Fruit fly (Drosophila melanogaster) Kc167 (cell line): Measurements from ENCODE around the gene CarT.

Experiments
- Myc ChIP-seq: fragments of >200 bp; optimal IDR thresholded peaks from 2 replicates; lab custom pipeline; 2017; ENCODE audit warnings: missing external identifiers
- Sin3A ChIP-seq: fragments of >200 bp; optimal IDR thresholded peaks from 2 replicates; lab custom pipeline; 2018; ENCODE audit warnings: missing external identifiers
- h ChIP-seq: fragments of >200 bp; optimal IDR thresholded peaks from 3 replicates; lab custom pipeline; 2018; ENCODE audit warnings: missing external identifiers
- insv ChIP-seq: fragments of >200 bp; optimal IDR thresholded peaks from 3 replicates; lab custom pipeline; 2018; ENCODE audit warnings: missing external identifiers
- psq ChIP-seq: fragments of >200 bp; optimal IDR thresholded peaks from 2 replicates; lab custom pipeline; 2017; ENCODE audit warnings: missing external identifiers
- ttk ChIP-seq: sonication (Bioruptor generic); optimal IDR thresholded peaks from 2 replicates; lab custom pipeline; 2017; ENCODE audit warnings: missing external identifiers

The CarT gene

dm6 chr2L:20716077-20716476 is 14.0 kb downstream of the CarT start:
- TF ChIP-seq psq (lab: Kevin White, UChicago) (no peak), insv (lab: Kevin White, UChicago) (no peak), ttk (lab: Kevin White, UChicago) (no peak), Myc (lab: Kevin White, UChicago) (no peak), Sin3A (lab: Kevin White, UChicago) (no peak), h (lab: Kevin White, UChicago) (no peak)

- TF ChIP-seq Sin3A (lab: Kevin White, UChicago) (no peak), ttk (lab: Kevin White, UChicago) (no peak), insv (lab: Kevin White, UChicago) (no peak), psq (lab: Kevin White, UChicago) (no peak), Myc (lab: Kevin White, UChicago) (no peak), h (lab: Kevin White, UChicago) (no peak)
Measured at dm6 chr2L:20714468-20715404, 15.3 kb downstream of the CarT start, which contains the start of gene Hr38. Gene Hr38 (minus strand): TSS chr2L:20714588.

- TF ChIP-seq ttk (lab: Kevin White, UChicago) (no peak), Myc (lab: Kevin White, UChicago) (no peak), psq (lab: Kevin White, UChicago) (no peak), h (lab: Kevin White, UChicago) (no peak), insv (lab: Kevin White, UChicago) (no peak), Sin3A (lab: Kevin White, UChicago) (no peak)
Measured at dm6 chr2L:20705869-20706368, 24.2 kb downstream of the CarT start.

dm6 chr2L:20704511-20705266 is 25.4 kb downstream of the CarT start:
- TF ChIP-seq h (lab: Kevin White, UChicago) (no peak), insv (lab: Kevin White, UChicago) (no peak)

- TF ChIP-seq psq (lab: Kevin White, UChicago) (no peak), Sin3A (lab: Kevin White, UChicago) (no peak), ttk (lab: Kevin White, UChicago) (no peak), h (lab: Kevin White, UChicago) (no peak), insv (lab: Kevin White, UChicago) (no peak), Myc (lab: Kevin White, UChicago) (no peak)
Measured at dm6 chr2L:20700534-20701239, 29.4 kb downstream of the CarT start.

dm6 chr2L:20695066-20695465 is 35.0 kb downstream of the CarT start:
- TF ChIP-seq h (lab: Kevin White, UChicago): no peak
- TF ChIP-seq insv (lab: Kevin White, UChicago): no peak
- no peak for TF ChIP-seq ttk (lab: Kevin White, UChicago)
- TF ChIP-seq psq (lab: Kevin White, UChicago): no peak
- TF ChIP-seq Myc (lab: Kevin White, UChicago): no peak
- no peak for TF ChIP-seq Sin3A (lab: Kevin White, UChicago)

dm6 chr2L:20690055-20690454 is 40.0 kb downstream of the CarT start:
- no peak for TF ChIP-seq Myc (lab: Kevin White, UChicago)

- no peak for TF ChIP-seq ttk (lab: Kevin White, UChicago)
- no peak for TF ChIP-seq psq (lab: Kevin White, UChicago)
- TF ChIP-seq Sin3A (lab: Kevin White, UChicago): no peak
- TF ChIP-seq insv (lab: Kevin White, UChicago): no peak
- no peak for TF ChIP-seq h (lab: Kevin White, UChicago)
- no peak for TF ChIP-seq Myc (lab: Kevin White, UChicago)
Measured at dm6 chr2L:20688722-20689121, 41.4 kb downstream of the CarT start.

- no peak for TF ChIP-seq psq (lab: Kevin White, UChicago)
- TF ChIP-seq Sin3A (lab: Kevin White, UChicago): no peak
- TF ChIP-seq h (lab: Kevin White, UChicago): no peak
- TF ChIP-seq ttk (lab: Kevin White, UChicago): no peak
- no peak for TF ChIP-seq insv (lab: Kevin White, UChicago)
- TF ChIP-seq Myc (lab: Kevin White, UChicago): no peak
Measured at dm6 chr2L:20682136-20682733, 47.8 kb downstream of the CarT start, which contains the start of gene CG2617. Gene CG2617 (plus strand): TSS chr2L:20682368.

- TF ChIP-seq ttk (lab: Kevin White, UChicago): no peak
- no peak for TF ChIP-seq insv (lab: Kevin White, UChicago)
- TF ChIP-seq Myc (lab: Kevin White, UChicago): no peak
- TF ChIP-seq psq (lab: Kevin White, UChicago): no peak
- no peak for TF ChIP-seq h (lab: Kevin White, UChicago)
- TF ChIP-seq Sin3A (lab: Kevin White, UChicago): no peak
Measured at dm6 chr2L:20681648-20682098, 48.4 kb downstream of the CarT start, which contains the start of gene Cen. Gene Cen (minus strand): TSS chr2L:20681846.
